Worm (Caenorhabditis elegans) whole organism, L4 larva: ENCODE measurements around the gene cdc-50.B.
"Not testable (repeated sequence)": the region's sequence is repeated elsewhere in the genome, so short reads cannot be mapped to it uniquely, and the experiment has no call there.

Source experiments
- F37D6.2 ChIP-seq: sonication (generic microtip); optimal IDR thresholded peaks from 2 replicates; lab custom pipeline; 2016; ENCODE audit warnings: mild to moderate bottlenecking, missing genetic modification characterization, missing compliant biosample characterization
- F44E2.7 ChIP-seq: fragments of 200-800 bp; sonication (Bioruptor generic); IDR thresholded peaks from 2 replicates; pipeline ENCODE4 v2.1.2; 2022; ENCODE audit warnings: missing genetic modification characterization, missing compliant biosample characterization
- T20F7.1 ChIP-seq: fragments of 200-800 bp; sonication (Bioruptor generic); optimal IDR thresholded peaks from 2 replicates; lab custom pipeline; 2018; ENCODE audit warnings: mild to moderate bottlenecking, missing genetic modification characterization, missing compliant biosample characterization
- Y105C5A.15 ChIP-seq: fragments of 200-800 bp; sonication (Bioruptor generic); IDR thresholded peaks from 2 replicates; pipeline ENCODE4 v1.3.6; 2022; ENCODE audit warnings: missing genetic modification characterization, missing compliant biosample characterization
- Y48G9A.11 ChIP-seq: fragments of 200-800 bp; sonication (Bioruptor generic); IDR thresholded peaks from 2 replicates; pipeline ENCODE4 v1.3.6; 2022; ENCODE audit warnings: missing genetic modification reagents, missing genetic modification characterization, missing compliant biosample characterization
- ZK546.5 ChIP-seq, 2 experiments: sonication (generic microtip); optimal IDR thresholded peaks; 2 replicates each; lab custom pipeline; 2017; ENCODE audit warnings: missing biosample characterization in 2 of 2, missing genetic modification characterization in 2 of 2
- ama-1 ChIP-seq: fragments of 150-350 bp; optimal IDR thresholded peaks from 2 replicates; lab custom pipeline; 2014; ENCODE audit warnings: inconsistent platforms, mixed read lengths
- arid-1 ChIP-seq: fragments of 200-800 bp; sonication (Bioruptor generic); conservative IDR thresholded peaks from 2 replicates; pipeline ENCODE4 v1.3.6; 2022; ENCODE audit warnings: missing genetic modification reagents, missing genetic modification characterization, missing compliant biosample characterization
- attf-4 ChIP-seq: sonication (generic microtip); optimal IDR thresholded peaks from 3 replicates; lab custom pipeline; 2017; ENCODE audit warnings: missing biosample characterization, missing genetic modification characterization
- ceh-20 ChIP-seq: fragments of 200-800 bp; sonication (Bioruptor generic); IDR thresholded peaks from 2 replicates; pipeline ENCODE4 v1.3.6; 2022; ENCODE audit warnings: missing genetic modification reagents, missing genetic modification characterization, missing compliant biosample characterization
- ceh-44 ChIP-seq: fragments of 200-800 bp; sonication (Bioruptor generic); IDR thresholded peaks from 2 replicates; pipeline ENCODE4 v1.3.6; 2022; ENCODE audit warnings: missing genetic modification reagents, missing genetic modification characterization, missing compliant biosample characterization
- ceh-62 ChIP-seq: sonication (generic microtip); optimal IDR thresholded peaks from 2 replicates; lab custom pipeline; 2017; ENCODE audit warnings: missing biosample characterization, missing genetic modification characterization
- ceh-82 ChIP-seq: sonication (generic microtip); optimal IDR thresholded peaks from 2 replicates; lab custom pipeline; 2017; ENCODE audit warnings: missing biosample characterization, missing genetic modification characterization
- ces-1 ChIP-seq: fragments of 150-350 bp; sonication (generic microtip); optimal IDR thresholded peaks from 4 replicates; lab custom pipeline; 2014; ENCODE audit warnings: missing biosample characterization, missing genetic modification reagents, missing genetic modification characterization
- cey-2 ChIP-seq: sonication (generic microtip); optimal IDR thresholded peaks from 3 replicates; lab custom pipeline; 2017; ENCODE audit warnings: missing genetic modification characterization, mild to moderate bottlenecking, missing compliant biosample characterization, antibody characterized with exemption, borderline replicate concordance; ENCODE audit not compliant: insufficient read depth
- daf-19 ChIP-seq: fragments of 200-800 bp; sonication (Bioruptor generic); conservative IDR thresholded peaks from 2 replicates; pipeline ENCODE4 v1.3.6; 2022; ENCODE audit warnings: missing genetic modification characterization, missing compliant biosample characterization
- dve-1 ChIP-seq: sonication (generic microtip); optimal IDR thresholded peaks from 2 replicates; lab custom pipeline; 2017; ENCODE audit warnings: antibody characterized with exemption, mild to moderate bottlenecking, missing genetic modification characterization, missing compliant biosample characterization; ENCODE audit not compliant: insufficient read depth
- lin-29 ChIP-seq: fragments of 200-800 bp; sonication (Bioruptor generic); IDR thresholded peaks from 2 replicates; pipeline ENCODE4 v1.3.6; 2022; ENCODE audit warnings: missing genetic modification reagents, missing genetic modification characterization, missing compliant biosample characterization
- madf-5 ChIP-seq, 2 experiments: fragments of 200-800 bp; sonication (Bioruptor generic); IDR thresholded peaks; 2 replicates each; pipeline ENCODE4 v1.3.6; 2022; ENCODE audit warnings: missing compliant biosample characterization in 2 of 2, missing genetic modification characterization in 2 of 2
- nhr-10 ChIP-seq: fragments of 150-350 bp; optimal IDR thresholded peaks from 2 replicates; lab custom pipeline; 2014; ENCODE audit warnings: missing biosample characterization, missing genetic modification characterization
- nhr-11 ChIP-seq: fragments of 150-350 bp; optimal IDR thresholded peaks from 2 replicates; lab custom pipeline; 2014; ENCODE audit warnings: missing biosample characterization, missing genetic modification characterization
- nhr-237 ChIP-seq: sonication (generic microtip); optimal IDR thresholded peaks from 2 replicates; lab custom pipeline; 2017; ENCODE audit warnings: missing biosample characterization, missing genetic modification characterization
- nhr-25 ChIP-seq: sonication (generic microtip); optimal IDR thresholded peaks from 2 replicates; lab custom pipeline; 2017; ENCODE audit warnings: missing genetic modification characterization, mild to moderate bottlenecking, missing compliant biosample characterization, antibody characterized with exemption, moderate library complexity, borderline replicate concordance; ENCODE audit not compliant: insufficient read depth
- nhr-28 ChIP-seq: fragments of 150-350 bp; optimal IDR thresholded peaks from 2 replicates; lab custom pipeline; 2014; ENCODE audit warnings: missing biosample characterization, missing genetic modification characterization
- nhr-6 ChIP-seq: fragments of 150-350 bp; optimal IDR thresholded peaks from 2 replicates; lab custom pipeline; 2014; ENCODE audit warnings: missing biosample characterization, missing genetic modification characterization
- php-3 ChIP-seq: fragments of 200-800 bp; sonication (Bioruptor generic); IDR thresholded peaks from 2 replicates; pipeline ENCODE4 v1.3.6; 2022; ENCODE audit warnings: missing genetic modification reagents, missing genetic modification characterization, missing compliant biosample characterization
- pqm-1 ChIP-seq: sonication (generic microtip); optimal IDR thresholded peaks from 2 replicates; lab custom pipeline; 2017; ENCODE audit warnings: missing biosample characterization, missing genetic modification characterization
- rbr-2 ChIP-seq: sonication (generic microtip); optimal IDR thresholded peaks from 2 replicates; lab custom pipeline; 2016; ENCODE audit warnings: missing genotype, missing genetic modification characterization, missing compliant biosample characterization
- sdz-12 ChIP-seq: fragments of 200-800 bp; sonication (Bioruptor generic); optimal IDR thresholded peaks from 2 replicates; lab custom pipeline; 2018; ENCODE audit warnings: mild to moderate bottlenecking, missing genetic modification characterization, missing compliant biosample characterization
- spr-3 ChIP-seq: fragments of 200-800 bp; sonication (Bioruptor generic); optimal IDR thresholded peaks from 2 replicates; lab custom pipeline; 2018; ENCODE audit warnings: mild to moderate bottlenecking, missing genetic modification characterization, missing compliant biosample characterization
- tag-97 ChIP-seq: fragments of 200-800 bp; sonication (Bioruptor generic); IDR thresholded peaks from 2 replicates; pipeline ENCODE4 v1.3.6; 2022; ENCODE audit warnings: missing genetic modification characterization, missing compliant biosample characterization
- zfp-2 ChIP-seq: sonication (generic microtip); optimal IDR thresholded peaks from 2 replicates; lab custom pipeline; 2016; ENCODE audit warnings: mild to moderate bottlenecking, missing genetic modification characterization, missing compliant biosample characterization
- ztf-7 ChIP-seq: fragments of 150-350 bp; optimal IDR thresholded peaks from 2 replicates; lab custom pipeline; 2014; ENCODE audit warnings: missing biosample characterization, missing genetic modification characterization

cdc-50.B gene

DNA sequence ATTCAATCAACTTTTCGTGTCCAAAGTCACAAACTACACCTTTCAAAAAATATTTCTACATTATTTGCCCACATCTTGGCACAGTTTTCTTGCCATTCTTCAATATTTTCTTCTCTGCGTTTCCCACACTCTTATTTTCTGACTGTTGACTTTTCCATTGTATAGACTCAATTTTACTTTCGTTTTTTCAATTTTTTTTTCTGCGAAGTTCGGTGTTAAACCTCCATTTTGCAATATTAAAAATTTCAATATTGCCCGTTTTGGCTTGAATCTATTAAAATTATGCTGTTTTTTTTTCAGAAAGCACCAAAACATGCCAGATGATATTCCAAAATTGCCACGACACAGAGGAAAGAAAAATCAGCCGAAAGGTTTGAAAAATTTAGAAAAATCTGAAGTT lies at the start of gene cdc-50.B:
Gene cdc-50.B (plus strand): TSS at position 301 of the 400 bp plus-strand sequence.
- TF ChIP-seq nhr-10 (tag; lab: Kevin White, UChicago) (no peak), nhr-6 (tag; lab: Kevin White, UChicago) (no peak), arid-1 (GFP tag; lab: Robert Waterston, UW) (no peak), daf-19 (GFP tag; lab: Robert Waterston, UW) (no peak), Y105C5A.15 (GFP tag; lab: Robert Waterston, UW) (no peak), nhr-28 (tag; lab: Kevin White, UChicago) (peak; percentile 27), ceh-62 (no peak), sdz-12 (no peak)

DNA sequence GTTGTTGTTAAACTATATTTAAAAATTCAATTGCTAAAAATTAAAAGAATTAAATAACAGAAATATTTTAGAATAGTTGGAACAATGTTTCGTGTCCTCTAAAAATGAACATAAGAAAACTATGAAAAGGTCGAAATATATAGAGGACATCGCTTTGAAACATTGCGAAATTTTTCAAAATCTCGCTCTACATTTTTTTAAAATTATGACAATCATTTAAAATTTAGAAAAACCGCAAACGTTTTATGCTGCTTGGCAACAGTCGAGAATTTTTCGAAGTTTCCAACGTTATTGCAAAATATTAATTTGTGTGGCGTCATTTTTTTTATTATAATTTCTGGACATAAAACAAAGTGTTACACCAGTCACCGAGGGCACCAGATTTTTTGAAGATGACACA lies 49.6 kb upstream of the cdc-50.B start, which contains the start of the genes parg-2 and ipla-5:
Gene parg-2 (minus strand): TSS at position 101 of the 400 bp plus-strand sequence.
Gene ipla-5 (plus strand): TSS at position 216 of the 400 bp plus-strand sequence.
- not testable (repeated sequence) for TF ChIP-seq dve-1, nhr-237, rbr-2

DNA sequence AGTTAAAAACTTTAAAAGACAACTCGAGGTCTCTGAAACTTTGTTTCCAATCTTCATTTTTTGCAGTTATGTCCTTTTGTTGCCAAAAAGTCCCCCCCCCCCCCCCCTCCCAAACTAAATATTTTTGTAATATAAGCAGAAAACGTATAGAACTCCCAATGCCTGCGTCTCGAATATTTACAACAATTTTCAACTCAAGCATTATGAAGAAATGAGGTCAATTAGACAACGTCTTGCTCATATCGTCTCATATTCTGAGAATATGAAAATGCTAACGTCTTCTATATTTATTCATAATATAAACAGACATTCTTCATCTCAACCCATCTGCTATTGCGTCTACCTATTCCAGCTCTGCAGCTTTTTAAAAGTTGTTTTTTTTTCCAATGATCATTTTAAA lies 46.5 kb upstream of the cdc-50.B start, which contains the start of gene H23L24.1:
Gene H23L24.1 (plus strand): TSS at position 301 of the 400 bp plus-strand sequence.
- no peak for TF ChIP-seq zfp-2 (tag; lab: Kevin White, UChicago)
- TF ChIP-seq rbr-2, result no peak
- TF ChIP-seq php-3 (GFP tag; lab: Robert Waterston, UW), result no peak
- no peak for TF ChIP-seq ceh-44
- no peak for TF ChIP-seq ceh-20 (GFP tag; lab: Robert Waterston, UW)
- no peak for TF ChIP-seq sdz-12
- TF ChIP-seq ceh-82, result no peak
- no peak for TF ChIP-seq spr-3
- TF ChIP-seq tag-97 (GFP tag; lab: Robert Waterston, UW), result no peak
- TF ChIP-seq ces-1 (GFP tag; lab: Kevin White, UChicago), result no peak
- TF ChIP-seq madf-5 (GFP tag; IDR thresholded peaks at IDR 0.05; lab: Robert Waterston, UW), result no peak
- no peak for TF ChIP-seq F37D6.2
- TF ChIP-seq F44E2.7 (GFP tag; lab: Robert Waterston, UW), result no peak
- TF ChIP-seq, all 104 proteins: peak for 0

DNA sequence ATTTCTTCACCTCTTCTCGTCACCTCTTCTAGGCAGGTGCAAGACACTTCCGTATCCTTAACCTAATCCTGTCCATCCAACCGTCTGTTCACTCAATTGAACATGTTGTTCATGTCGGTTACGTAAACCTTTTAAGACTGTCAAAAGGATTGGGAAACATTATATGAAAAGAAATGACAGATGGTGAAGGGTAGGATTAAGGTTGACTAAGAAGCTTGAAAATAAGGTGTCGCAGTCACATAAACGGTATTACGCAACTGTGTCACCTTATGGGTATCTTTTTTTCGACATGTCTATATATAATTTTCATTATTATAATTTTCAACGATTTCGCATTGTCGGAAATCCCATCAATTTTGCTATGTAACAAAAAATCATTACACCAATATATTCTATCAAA lies 41.9 kb upstream of the cdc-50.B start:
- no peak for TF ChIP-seq F37D6.2
- TF ChIP-seq Y48G9A.11 (GFP tag; lab: Robert Waterston, UW), result no peak
- TF ChIP-seq ama-1 (lab: Kevin White, UChicago), result no peak
- TF ChIP-seq nhr-25 (tag; lab: Kevin White, UChicago), result no peak
- TF ChIP-seq, all 104 proteins: peak for 0

DNA sequence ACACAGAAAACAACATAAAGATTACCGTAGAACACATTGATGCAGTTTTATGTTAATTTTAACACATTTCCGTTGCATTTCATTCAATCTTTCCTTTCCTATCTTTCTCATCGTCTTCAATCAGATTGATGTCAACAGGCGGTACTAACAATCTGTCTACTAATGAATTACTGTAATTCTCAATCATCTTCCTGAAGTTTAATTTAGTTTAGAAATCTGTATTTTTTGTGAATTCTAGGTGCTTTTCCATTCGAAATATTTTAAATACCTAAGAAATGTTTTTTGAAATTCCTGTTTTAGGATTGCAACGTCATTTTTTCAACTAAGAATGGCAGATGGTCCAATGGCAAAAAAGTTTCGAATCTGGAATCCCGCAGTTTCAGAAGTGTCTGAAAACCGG lies 40.9 kb upstream of the cdc-50.B start, which contains the start of gene F21D5.9:
Gene F21D5.9 (plus strand): TSS at position 301 of the 400 bp plus-strand sequence.
- no peak for TF ChIP-seq attf-4 (tag; lab: Kevin White, UChicago)
- TF ChIP-seq T20F7.1, result no peak
- TF ChIP-seq nhr-11 (tag; lab: Kevin White, UChicago), result no peak
- no peak for TF ChIP-seq ces-1 (GFP tag; lab: Kevin White, UChicago)
- no peak for TF ChIP-seq ztf-7 (tag; lab: Kevin White, UChicago)
- no peak for TF ChIP-seq lin-29 (GFP tag; lab: Robert Waterston, UW)
- TF ChIP-seq pqm-1 (tag; lab: Kevin White, UChicago), result no peak
- TF ChIP-seq nhr-10 (tag; lab: Kevin White, UChicago), result no peak
- TF ChIP-seq ZK546.5 (tag; optimal IDR thresholded peaks at IDR 0.05; lab: Kevin White, UChicago), result no peak
- no peak for TF ChIP-seq cey-2 (tag; lab: Kevin White, UChicago)
- TF ChIP-seq nhr-6 (tag; lab: Kevin White, UChicago), result no peak
